Worm (Caenorhabditis elegans): Measurements from ENCODE around the gene pfut-1.

DNA sequence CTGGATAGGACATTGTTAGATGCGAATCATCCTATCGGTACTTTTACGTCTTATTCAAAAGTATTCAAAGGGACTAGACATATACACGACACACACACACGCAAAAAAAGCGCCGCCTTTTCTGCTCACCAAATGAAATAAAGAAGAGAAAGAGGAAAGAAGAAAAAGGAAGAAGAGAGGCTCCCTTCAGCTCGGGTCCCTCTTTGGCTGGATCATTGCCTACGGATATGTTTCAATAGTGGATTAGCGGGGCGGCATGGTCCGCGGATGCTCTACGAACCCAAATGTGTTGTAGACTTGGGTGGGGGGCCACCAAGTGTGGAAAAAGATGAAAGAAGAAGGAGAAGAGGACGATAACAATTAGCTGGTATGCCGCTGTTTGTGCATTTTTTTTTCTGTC, 15.8 kb downstream of the pfut-1 start:
- TF ChIP-seq flt-1 (GFP tag; IDR thresholded peaks at IDR 0.05) (no peak), klf-2 (GFP tag; conservative IDR thresholded peaks at IDR 0.05) (no peak), med-1 (GFP tag; optimal IDR thresholded peaks at IDR 0.05; ENCODE audit: insufficient read depth) (no peak)
